Fruit fly (Drosophila melanogaster) whole organism, pupa: ENCODE data around the gene Vta1.

ENCODE experiments used
- CG10348 ChIP-seq: fragments of 200-800 bp; sonication (Bioruptor generic); IDR thresholded peaks from 2 replicates; pipeline ENCODE4 v1.3.6; 2022; ENCODE audit warnings: missing biosample characterization, missing genetic modification characterization
- CG9948 ChIP-seq: fragments of 200-800 bp; sonication (Bioruptor generic); optimal IDR thresholded peaks from 2 replicates; lab custom pipeline; 2018; ENCODE audit warnings: missing biosample characterization, mild to moderate bottlenecking, missing genetic modification characterization, moderate library complexity
- D1 ChIP-seq: fragments of 200-800 bp; sonication (Bioruptor generic); optimal IDR thresholded peaks from 2 replicates; lab custom pipeline; 2018; ENCODE audit warnings: missing biosample characterization, mild to moderate bottlenecking, missing genetic modification characterization, moderate library complexity
- Pif1A ChIP-seq: fragments of 200-800 bp; sonication (Bioruptor generic); optimal IDR thresholded peaks from 3 replicates; lab custom pipeline; 2016; ENCODE audit warnings: missing biosample characterization, missing genetic modification characterization
- rn ChIP-seq: fragments of 200-800 bp; sonication (Bioruptor generic); IDR thresholded peaks from 2 replicates; pipeline ENCODE4 v1.3.6; 2022; ENCODE audit warnings: missing biosample characterization, missing genetic modification characterization

DNA sequence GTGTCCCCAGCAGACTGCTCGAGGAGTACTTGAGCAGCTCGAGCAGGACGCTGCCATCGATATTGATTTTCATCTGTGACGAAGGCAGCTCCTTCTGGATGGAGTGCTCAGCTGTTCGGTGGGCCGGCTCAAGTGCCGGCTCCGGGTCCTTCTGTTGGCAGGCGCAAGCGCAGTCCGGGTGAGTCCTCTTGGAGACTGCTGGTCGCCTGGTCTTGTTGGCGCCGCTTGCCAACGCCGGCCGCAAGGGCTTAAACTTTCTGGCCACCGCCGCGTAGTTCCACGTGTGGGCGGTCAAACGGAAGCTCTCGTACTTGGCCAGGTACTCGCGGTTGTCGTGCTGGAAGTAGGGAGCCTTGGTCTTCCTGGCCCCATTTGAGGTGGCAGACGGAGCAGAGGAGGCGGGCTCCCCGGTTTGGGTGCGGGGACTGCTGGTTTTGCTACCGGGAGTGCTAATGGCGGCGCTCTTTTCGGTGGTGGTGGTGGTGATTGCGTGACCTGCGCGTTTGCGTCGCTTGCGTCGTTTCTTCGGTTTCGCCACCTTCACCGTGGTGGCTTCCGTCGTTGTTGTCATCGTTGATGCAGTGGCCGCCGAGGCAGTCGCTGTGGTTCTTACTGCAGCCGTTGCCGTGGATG, 9.2 kb upstream of the Vta1 start:
- TF ChIP-seq CG10348 (GFP tag; lab: Robert Waterston, UW) (no peak), CG9948 (tag; lab: Kevin White, UChicago) (no peak), Pif1A (GFP tag; lab: Kevin White, UChicago) (no peak), D1 (no peak), rn (GFP tag; lab: Robert Waterston, UW) (no peak)
